Fruit fly (Drosophila melanogaster) whole organism, embryonic: Measurements from ENCODE around the gene CG33770.

Experiments used
- Antp ChIP-seq: fragments of 200-800 bp; sonication (Bioruptor generic); optimal IDR thresholded peaks from 3 replicates; lab custom pipeline; 2016; ENCODE audit warnings: missing biosample characterization, missing genetic modification characterization
- Atf6 ChIP-seq: fragments of 200-800 bp; sonication (Bioruptor generic); IDR thresholded peaks from 2 replicates; pipeline ENCODE4 v1.3.6; 2022; ENCODE audit warnings: missing biosample characterization, missing genetic modification characterization
- CG1024 ChIP-seq: fragments of 200-800 bp; sonication (Bioruptor generic); IDR thresholded peaks from 2 replicates; pipeline ENCODE4 v1.3.6; 2022; ENCODE audit warnings: missing biosample characterization, missing genetic modification characterization
- CG12219 ChIP-seq: fragments of 200-800 bp; sonication (Bioruptor generic); optimal IDR thresholded peaks from 3 replicates; lab custom pipeline; 2018; ENCODE audit warnings: missing biosample characterization, mild to moderate bottlenecking, missing genetic modification characterization
- CG17328 ChIP-seq: fragments of 200-800 bp; sonication (Bioruptor generic); IDR thresholded peaks from 2 replicates; pipeline ENCODE4 v1.3.6; 2022; ENCODE audit warnings: missing biosample characterization, missing genetic modification characterization
- CG2129 ChIP-seq: fragments of 200-800 bp; sonication (Bioruptor generic); IDR thresholded peaks from 2 replicates; pipeline ENCODE4 v1.3.6; 2022; ENCODE audit warnings: missing biosample characterization, missing genetic modification characterization; ENCODE audit not compliant: partially characterized antibody
- CG31441 ChIP-seq: fragments of 200-800 bp; sonication (Bioruptor generic); IDR thresholded peaks from 2 replicates; pipeline ENCODE4 v1.3.6; 2022; ENCODE audit warnings: missing biosample characterization, missing genetic modification characterization
- CG4424 ChIP-seq: fragments of 200-800 bp; sonication (Bioruptor generic); optimal IDR thresholded peaks from 3 replicates; lab custom pipeline; 2016; ENCODE audit warnings: missing biosample characterization, missing genetic modification characterization
- CG5245 ChIP-seq: fragments of 200-800 bp; sonication (Bioruptor generic); optimal IDR thresholded peaks from 3 replicates; lab custom pipeline; 2016; ENCODE audit warnings: missing biosample characterization, missing genetic modification characterization
- CG6254 ChIP-seq: fragments of 200-800 bp; sonication (Bioruptor generic); optimal IDR thresholded peaks from 3 replicates; lab custom pipeline; 2017; ENCODE audit warnings: mild to moderate bottlenecking, missing biosample characterization, missing genetic modification reagents, missing genetic modification characterization
- CG6689 ChIP-seq: fragments of 200-800 bp; sonication (Bioruptor generic); IDR thresholded peaks from 2 replicates; pipeline ENCODE4 v1.3.6; 2022; ENCODE audit warnings: missing biosample characterization, missing genetic modification characterization
- CG6854 ChIP-seq: fragments of 200-800 bp; sonication (Bioruptor generic); optimal IDR thresholded peaks from 3 replicates; lab custom pipeline; 2017; ENCODE audit warnings: missing biosample characterization, mild to moderate bottlenecking, missing genetic modification characterization
- CG7372 ChIP-seq: fragments of 200-800 bp; sonication (Bioruptor generic); IDR thresholded peaks from 2 replicates; pipeline ENCODE4 v1.3.6; 2022; ENCODE audit warnings: missing biosample characterization, missing genetic modification characterization
- CG8388 ChIP-seq: fragments of 200-800 bp; sonication (Bioruptor generic); optimal IDR thresholded peaks from 2 replicates; lab custom pipeline; 2019; ENCODE audit warnings: missing biosample characterization, mild to moderate bottlenecking, missing genetic modification characterization, moderate library complexity
- CG9727 ChIP-seq: fragments of 200-800 bp; sonication (Bioruptor generic); optimal IDR thresholded peaks from 3 replicates; lab custom pipeline; 2017; ENCODE audit warnings: missing biosample characterization, mild to moderate bottlenecking, missing genetic modification characterization
- CG9932 ChIP-seq: fragments of 200-800 bp; sonication (Bioruptor generic); IDR thresholded peaks from 2 replicates; pipeline ENCODE4 v1.3.6; 2022; ENCODE audit warnings: missing biosample characterization, missing genetic modification characterization
- Dll ChIP-seq: fragments of 200-800 bp; sonication (Bioruptor generic); IDR thresholded peaks from 4 replicates; pipeline ENCODE4 v1.3.6; 2022; ENCODE audit warnings: missing biosample characterization, missing genetic modification characterization; ENCODE audit not compliant: partially characterized antibody
- Elba2 ChIP-seq: fragments of 200-800 bp; sonication (Bioruptor generic); optimal IDR thresholded peaks from 3 replicates; lab custom pipeline; 2016; ENCODE audit warnings: missing biosample characterization, missing genetic modification characterization
- Lpt ChIP-seq: fragments of >200 bp; optimal IDR thresholded peaks from 2 replicates; lab custom pipeline; 2018; ENCODE audit warnings: missing biosample characterization, missing genetic modification characterization
- MTF-1 ChIP-seq: fragments of 200-800 bp; sonication (Bioruptor generic); optimal IDR thresholded peaks from 2 replicates; lab custom pipeline; 2018; ENCODE audit warnings: missing biosample characterization, mild to moderate bottlenecking, missing genetic modification characterization, borderline replicate concordance
- Med ChIP-seq: fragments of 200-800 bp; sonication (Bioruptor generic); peaks from one replicate; lab custom pipeline; 2016; ENCODE audit warnings: missing biosample characterization, missing genetic modification characterization, mild to moderate bottlenecking, inconsistent platforms, moderate library complexity
- Nf-YC ChIP-seq: fragments of 200-800 bp; optimal IDR thresholded peaks from 3 replicates; lab custom pipeline; 2019; ENCODE audit warnings: missing biosample characterization, mild to moderate bottlenecking, missing genetic modification characterization, moderate library complexity
- Rfx ChIP-seq: fragments of 200-800 bp; sonication (Bioruptor generic); IDR thresholded peaks from 2 replicates; pipeline ENCODE4 v1.3.6; 2022; ENCODE audit warnings: missing biosample characterization, missing genetic modification characterization
- Vsx1 ChIP-seq: fragments of 200-800 bp; sonication (Bioruptor generic); optimal IDR thresholded peaks from 2 replicates; lab custom pipeline; 2017; ENCODE audit warnings: missing biosample characterization, mild to moderate bottlenecking, missing genetic modification characterization, missing genetic modification reagents
- az2 ChIP-seq: fragments of 200-800 bp; sonication (Bioruptor generic); optimal IDR thresholded peaks from 3 replicates; lab custom pipeline; 2016; ENCODE audit warnings: missing biosample characterization, missing genetic modification characterization
- bsh ChIP-seq, 2 experiments: fragments of 200-800 bp; sonication (Bioruptor generic); optimal IDR thresholded peaks; 2 replicates each; lab custom pipeline; 2017 to 2018; ENCODE audit warnings: mild to moderate bottlenecking in 2 of 2, missing biosample characterization in 2 of 2, missing genetic modification characterization in 2 of 2, moderate library complexity in 1 of 2
- ci ChIP-seq: fragments of 200-800 bp; sonication (Bioruptor generic); IDR thresholded peaks from 3 replicates; pipeline ENCODE4 v1.3.6; 2022; ENCODE audit warnings: missing biosample characterization, missing genetic modification characterization
- dan ChIP-seq: fragments of 200-800 bp; sonication (Bioruptor generic); IDR thresholded peaks from 2 replicates; pipeline ENCODE4 v1.3.6; 2022; ENCODE audit warnings: missing biosample characterization, missing genetic modification characterization
- esg ChIP-seq: fragments of 200-800 bp; sonication (Bioruptor generic); conservative IDR thresholded peaks from 2 replicates; pipeline ENCODE4 v1.3.6; 2022; ENCODE audit warnings: missing biosample characterization, missing genetic modification characterization
- eyg ChIP-seq: fragments of 200-800 bp; sonication (Bioruptor generic); optimal IDR thresholded peaks from 3 replicates; lab custom pipeline; 2016; ENCODE audit warnings: missing biosample characterization, missing genetic modification characterization
- fd96Cb ChIP-seq: fragments of 200-800 bp; sonication (Bioruptor generic); optimal IDR thresholded peaks from 2 replicates; lab custom pipeline; 2018; ENCODE audit warnings: missing biosample characterization, mild to moderate bottlenecking, missing genetic modification characterization, moderate library complexity
- gfzf ChIP-seq: fragments of 200-800 bp; sonication (Bioruptor generic); optimal IDR thresholded peaks from 2 replicates; lab custom pipeline; 2016; ENCODE audit warnings: missing biosample characterization, mild to moderate bottlenecking, missing genetic modification characterization, moderate library complexity
- grau ChIP-seq: fragments of 200-800 bp; optimal IDR thresholded peaks from 3 replicates; lab custom pipeline; 2019; ENCODE audit warnings: missing biosample characterization, mild to moderate bottlenecking, missing genetic modification characterization, moderate library complexity
- grn ChIP-seq: fragments of 200-800 bp; sonication (Bioruptor generic); optimal IDR thresholded peaks from 3 replicates; lab custom pipeline; 2017; ENCODE audit warnings: missing biosample characterization, missing genetic modification characterization
- gsb ChIP-seq: fragments of 200-800 bp; sonication (Bioruptor generic); IDR thresholded peaks from 2 replicates; pipeline ENCODE4 v1.3.6; 2022; ENCODE audit warnings: missing biosample characterization, missing genetic modification characterization
- lilli ChIP-seq: fragments of 200-800 bp; sonication (Bioruptor generic); optimal IDR thresholded peaks from 3 replicates; lab custom pipeline; 2016; ENCODE audit warnings: missing biosample characterization, missing genetic modification characterization
- nmo ChIP-seq: fragments of 200-800 bp; sonication (Bioruptor generic); optimal IDR thresholded peaks from 2 replicates; lab custom pipeline; 2018; ENCODE audit warnings: missing biosample characterization, mild to moderate bottlenecking, missing genetic modification characterization, moderate library complexity
- odd ChIP-seq: fragments of 200-800 bp; sonication (Bioruptor generic); optimal IDR thresholded peaks from 2 replicates; lab custom pipeline; 2017; ENCODE audit warnings: missing biosample characterization, mild to moderate bottlenecking, missing genetic modification characterization
- org-1 ChIP-seq: fragments of 200-800 bp; sonication (Bioruptor generic); optimal IDR thresholded peaks from 2 replicates; lab custom pipeline; 2017; ENCODE audit warnings: missing biosample characterization, missing genetic modification characterization
- pan ChIP-seq, 4 experiments: fragments of >200 bp in 3 of 4; fragments of 200-800 bp in 1 of 4; sonication (Bioruptor generic) in 1 of 4; optimal IDR thresholded peaks in 3 of 4; IDR thresholded peaks in 1 of 4; 2 replicates each; pipeline versions ENCODE4 v1.3.6 to Lab custom; 2017 to 2022; ENCODE audit warnings: missing biosample characterization in 2 of 4, missing genetic modification characterization in 2 of 4, mixed read lengths in 1 of 4
- phol ChIP-seq: fragments of 200-800 bp; sonication (Bioruptor generic); optimal IDR thresholded peaks from 3 replicates; lab custom pipeline; 2018; ENCODE audit warnings: missing biosample characterization, mild to moderate bottlenecking, missing genetic modification characterization, moderate library complexity
- prd ChIP-seq, 3 experiments: fragments of >200 bp in 2 of 3; fragments of 200-800 bp in 1 of 3; sonication (Bioruptor generic) in 1 of 3; optimal IDR thresholded peaks in 2 of 3; IDR thresholded peaks in 1 of 3; 2 replicates in 2 of 3; 3 replicates in 1 of 3; pipeline versions ENCODE4 v1.3.6 to Lab custom; 2017 to 2022; ENCODE audit warnings: missing biosample characterization in 1 of 3, missing genetic modification characterization in 1 of 3
- pros ChIP-seq: fragments of 200-800 bp; sonication (Bioruptor generic); optimal IDR thresholded peaks from 3 replicates; lab custom pipeline; 2019; ENCODE audit warnings: missing biosample characterization, mild to moderate bottlenecking, missing genetic modification characterization, moderate library complexity
- ranshi ChIP-seq: fragments of 200-800 bp; sonication (Bioruptor generic); IDR thresholded peaks from 2 replicates; pipeline ENCODE4 v1.3.6; 2022; ENCODE audit warnings: missing biosample characterization, missing genetic modification characterization
- sisA ChIP-seq: fragments of 200-800 bp; sonication (Bioruptor generic); IDR thresholded peaks from 2 replicates; pipeline ENCODE4 v1.3.6; 2022; ENCODE audit warnings: missing biosample characterization, missing genetic modification characterization
- tap ChIP-seq: fragments of 200-800 bp; optimal IDR thresholded peaks from 3 replicates; lab custom pipeline; 2019; ENCODE audit warnings: missing biosample characterization, mild to moderate bottlenecking, missing genetic modification characterization, moderate library complexity
- tx ChIP-seq: fragments of 200-800 bp; sonication (Bioruptor generic); optimal IDR thresholded peaks from 2 replicates; lab custom pipeline; 2016; ENCODE audit warnings: missing biosample characterization, missing genetic modification characterization
- vvl ChIP-seq: fragments of 200-800 bp; sonication (Bioruptor generic); IDR thresholded peaks from 2 replicates; pipeline ENCODE4 v1.3.6; 2022; ENCODE audit warnings: missing biosample characterization, missing genetic modification characterization
- zf30C ChIP-seq: fragments of 200-800 bp; sonication (Bioruptor generic); optimal IDR thresholded peaks from 3 replicates; lab custom pipeline; 2018; ENCODE audit warnings: missing biosample characterization, mild to moderate bottlenecking, missing genetic modification characterization

CG33770 gene

DNA sequence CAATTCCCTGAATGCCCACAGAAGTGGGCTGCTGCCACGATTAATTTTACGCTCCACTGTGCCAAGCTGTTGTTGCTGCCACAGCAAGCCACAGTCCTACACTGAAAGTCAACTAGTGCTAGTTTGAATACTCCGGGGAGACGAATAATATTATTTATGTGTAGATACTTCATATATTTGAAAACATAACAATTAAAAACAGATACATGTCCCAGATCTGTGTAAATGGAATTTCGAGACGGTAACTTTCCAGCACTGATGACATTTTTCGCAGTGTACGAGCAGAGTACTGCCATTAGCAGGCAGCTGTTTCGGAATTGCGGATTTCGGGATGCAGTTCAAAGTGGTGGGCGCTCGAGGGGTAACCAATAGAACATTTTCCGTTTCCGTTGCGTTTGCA, 16.6 kb downstream of the CG33770 start (continued):
- TF ChIP-seq dan (GFP tag; lab: Robert Waterston, UW), result no peak
- peak; percentile 3 for TF ChIP-seq org-1
- TF ChIP-seq ranshi (GFP tag; lab: Robert Waterston, UW), result peak; percentile 53; the same call in 1 of the 2 replicates
- TF ChIP-seq CG31441 (GFP tag; lab: Robert Waterston, UW), result 0 out of 2 replicates have a peak, but pooled peaks have one; percentile 21
- TF ChIP-seq Elba2 (GFP tag; lab: Kevin White, UChicago), result no peak
- TF ChIP-seq esg (GFP tag; lab: Robert Waterston, UW), result 0 out of 2 replicates have a peak, but pooled peaks have one; percentile 13
- peak; percentile 33 for TF ChIP-seq az2 (GFP tag; lab: Kevin White, UChicago)
- peak; percentile 25 for TF ChIP-seq fd96Cb (tag; lab: Kevin White, UChicago)
- no peak for TF ChIP-seq pan (optimal IDR thresholded peaks at IDR 0.05; lab: Kevin White, UChicago)
- TF ChIP-seq pan (GFP tag; optimal IDR thresholded peaks at IDR 0.05 in 1 of 2, IDR thresholded peaks at IDR 0.05 in 1 of 2), result no peak
- TF ChIP-seq sisA, result peak; percentile 44; the same call in 1 of the 2 replicates
- TF ChIP-seq CG6689 (GFP tag; lab: Robert Waterston, UW), result peak; percentile 18; the same call in 1 of the 2 replicates
- peak; percentile 39 for TF ChIP-seq nmo (GFP tag; lab: Kevin White, UChicago)
- no peak for TF ChIP-seq zf30C
- peak; percentile 52; the same call in 1 of the 2 replicates for TF ChIP-seq Atf6
- TF ChIP-seq ci (GFP tag; lab: Robert Waterston, UW), result peak; percentile 61; the same call in 1 of the 3 replicates
- peak; percentile 30 for TF ChIP-seq CG9727 (GFP tag; lab: Kevin White, UChicago)
- TF ChIP-seq Med (GFP tag; lab: Kevin White, UChicago), result peak; percentile 73
- no peak for TF ChIP-seq grn
- TF ChIP-seq CG5245 (GFP tag; lab: Kevin White, UChicago), result no peak
- peak in 1 of 2 experiments; percentile 57 for TF ChIP-seq bsh (GFP tag; optimal IDR thresholded peaks at IDR 0.05; lab: Kevin White, UChicago)
- no peak for TF ChIP-seq odd (GFP tag; lab: Kevin White, UChicago)
- TF ChIP-seq MTF-1 (GFP tag; lab: Kevin White, UChicago), result no peak
- no peak for TF ChIP-seq CG6854 (GFP tag; lab: Kevin White, UChicago)
- no peak for TF ChIP-seq Vsx1 (GFP tag; lab: Kevin White, UChicago)
- TF ChIP-seq gsb (GFP tag; lab: Robert Waterston, UW), result no peak
- peak; percentile 33 for TF ChIP-seq CG12219 (GFP tag; lab: Kevin White, UChicago)
- TF ChIP-seq Nf-YC (tag; lab: Kevin White, UChicago), result no peak
- TF ChIP-seq lilli (GFP tag; lab: Kevin White, UChicago), result peak; percentile 22
- peak; percentile 21 for TF ChIP-seq CG4424 (GFP tag; lab: Kevin White, UChicago)
- no peak for TF ChIP-seq eyg (GFP tag; lab: Kevin White, UChicago)
- TF ChIP-seq CG17328 (GFP tag; lab: Robert Waterston, UW), result peak; percentile 65
- 0 out of 2 replicates have a peak, but pooled peaks have one; percentile 5 for TF ChIP-seq CG1024
- no peak for TF ChIP-seq Lpt (GFP tag; lab: Kevin White, UChicago)
- TF ChIP-seq pros (GFP tag; lab: Kevin White, UChicago), result no peak
- no peak for TF ChIP-seq tx (GFP tag; lab: Kevin White, UChicago)
- no peak for TF ChIP-seq gfzf (GFP tag; lab: Kevin White, UChicago)
- TF ChIP-seq Dll (GFP tag; lab: Robert Waterston, UW), result no peak
- no peak for TF ChIP-seq CG9932 (GFP tag; lab: Robert Waterston, UW)
- TF ChIP-seq Rfx (GFP tag; lab: Robert Waterston, UW), result 0 out of 2 replicates have a peak, but pooled peaks have one; percentile 6
- no peak for TF ChIP-seq phol (tag; lab: Kevin White, UChicago)
- TF ChIP-seq CG6254, result no peak
- TF ChIP-seq Antp (GFP tag; lab: Kevin White, UChicago), result no peak
- TF ChIP-seq CG8388 (GFP tag; lab: Kevin White, UChicago), result peak; percentile 22
- TF ChIP-seq prd (optimal IDR thresholded peaks at IDR 0.05; lab: Kevin White, UChicago), result no peak
- TF ChIP-seq prd (GFP tag; IDR thresholded peaks at IDR 0.05; lab: Robert Waterston, UW), result peak; percentile 72; the same call in 2 of the 3 replicates
- TF ChIP-seq CG2129, result no peak
- no peak for TF ChIP-seq CG7372 (GFP tag; lab: Robert Waterston, UW)
- no peak for TF ChIP-seq tap (tag; lab: Kevin White, UChicago)
- TF ChIP-seq vvl (GFP tag; lab: Robert Waterston, UW), result 0 out of 2 replicates have a peak, but pooled peaks have one; percentile 32
- TF ChIP-seq grau (tag; lab: Kevin White, UChicago), result no peak
